Worm (Caenorhabditis elegans): ENCODE results near the gene fbxc-15.
"Not testable (repeated sequence)": the region's sequence is repeated elsewhere in the genome, so short reads cannot be mapped to it uniquely, and the experiment has no call there.

Gene fbxc-15

ce11 chrII:1001351-1001750 is 22.1 kb downstream of the fbxc-15 start, which contains the start of the genes fbxb-30 and F45D11.5:
TSS of gene fbxb-30 (minus strand) at chrII:1001451.
TSS of gene F45D11.5 (plus strand) at chrII:1001702.
- no peak for TF ChIP-seq ekl-4 (GFP tag; IDR thresholded peaks at IDR 0.05)

ce11 chrII:1006375-1006774 is 27.2 kb downstream of the fbxc-15 start, which contains the start of gene F45D11.14:
TSS of gene F45D11.14 (minus strand) at chrII:1006475.
- not testable (repeated sequence) for TF ChIP-seq ztf-28 (GFP tag; IDR thresholded peaks at IDR 0.05); snpc-4 (GFP tag; optimal IDR thresholded peaks at IDR 0.05); snpc-4 (tag; optimal IDR thresholded peaks at IDR 0.05); sea-2 (GFP tag; IDR thresholded peaks at IDR 0.05)

- not testable (repeated sequence) for TF ChIP-seq aptf-3 (GFP tag; IDR thresholded peaks at IDR 0.05); ceh-27 (GFP tag; optimal IDR thresholded peaks at IDR 0.05); B0035.1 (tag; optimal IDR thresholded peaks at IDR 0.05)
Observed at ce11 chrII:1024684-1025083, 45.5 kb downstream of the fbxc-15 start, which contains the start of gene btb-11. TSS of gene btb-11 (minus strand) at chrII:1024784.

- TF ChIP-seq hsf-1 (GFP tag; IDR thresholded peaks at IDR 0.05) (no peak), nhr-80 (tag; optimal IDR thresholded peaks at IDR 0.05) (no peak), madf-10 (tag; optimal IDR thresholded peaks at IDR 0.05) (no peak), cebp-2 (GFP tag; IDR thresholded peaks at IDR 0.05) (no peak), F23B12.7 (tag; optimal IDR thresholded peaks at IDR 0.05; ENCODE audit: insufficient read depth) (no peak), repo-1 (tag; optimal IDR thresholded peaks at IDR 0.05) (no peak), cebp-1 (GFP tag; IDR thresholded peaks at IDR 0.05) (no peak), cebp-1 (tag; optimal IDR thresholded peaks at IDR 0.05) (no peak), C06A6.2 (GFP tag; conservative IDR thresholded peaks at IDR 0.05) (no peak), Y95B8A.8 (GFP tag; IDR thresholded peaks at IDR 0.05) (no peak), B0035.1 (tag; optimal IDR thresholded peaks at IDR 0.05) (no peak), ekl-4 (GFP tag; IDR thresholded peaks at IDR 0.05) (no peak), bed-2 (GFP tag; IDR thresholded peaks at IDR 0.05) (no peak), madf-8 (GFP tag; conservative IDR thresholded peaks at IDR 0.05) (no peak)
Observed at ce11 chrII:1026670-1027069, 47.4 kb downstream of the fbxc-15 start, which contains the start of gene M01D1.12. TSS of gene M01D1.12 (plus strand) at chrII:1026970.

ce11 chrII:1028602-1029001 is 49.4 kb downstream of the fbxc-15 start, which contains the start of gene math-34:
TSS of gene math-34 (plus strand) at chrII:1028972.
- TF ChIP-seq zfh-2 (GFP tag; conservative IDR thresholded peaks at IDR 0.05) (no peak), nhr-80 (tag; optimal IDR thresholded peaks at IDR 0.05) (peak; percentile 58)

All from whole organism, young adult.